Worm (Caenorhabditis elegans): ENCODE results near the gene ver-1.

Gene ver-1

ce11 chrIII:207023-207422 is 50.4 kb downstream of the ver-1 start, which contains the start of gene W10C4.1:
W10C4.1 (minus strand) TSS chrIII:207123.
- TF ChIP-seq nhr-11 (tag; optimal IDR thresholded peaks at IDR 0.05) (no peak), sea-2 (GFP tag; optimal IDR thresholded peaks at IDR 0.05) (no peak), egl-5 (tag; optimal IDR thresholded peaks at IDR 0.05) (no peak), zag-1 (tag; optimal IDR thresholded peaks at IDR 0.05) (no peak), egl-27 (tag; optimal IDR thresholded peaks at IDR 0.05) (no peak), eor-1 (tag; optimal IDR thresholded peaks at IDR 0.05) (no peak), nhr-12 (tag; optimal IDR thresholded peaks at IDR 0.05) (no peak), nhr-25 (tag; optimal IDR thresholded peaks at IDR 0.05) (no peak), nhr-237 (tag; optimal IDR thresholded peaks at IDR 0.05) (no peak), nhr-43 (tag; optimal IDR thresholded peaks at IDR 0.05; ENCODE audit: poor library complexity, severe bottlenecking) (no peak), ZK546.5 (tag; optimal IDR thresholded peaks at IDR 0.05) (no peak), nhr-76 (tag; optimal IDR thresholded peaks at IDR 0.05) (no peak), nhr-77 (tag; optimal IDR thresholded peaks at IDR 0.05) (no peak), skn-1 (tag; optimal IDR thresholded peaks at IDR 0.05) (no peak), fos-1 (tag; optimal IDR thresholded peaks at IDR 0.05) (no peak), elt-3 (tag; optimal IDR thresholded peaks at IDR 0.05) (no peak), daf-12 (tag; optimal IDR thresholded peaks at IDR 0.05) (no peak)

- TF ChIP-seq hmg-11 (tag; optimal IDR thresholded peaks at IDR 0.05) = no peak
- no peak for TF ChIP-seq ztf-4 (tag; optimal IDR thresholded peaks at IDR 0.05)
- no peak for TF ChIP-seq lin-39 (tag; optimal IDR thresholded peaks at IDR 0.05)
- TF ChIP-seq ceh-9 (tag; optimal IDR thresholded peaks at IDR 0.05) = no peak
- TF ChIP-seq nhr-77 (tag; optimal IDR thresholded peaks at IDR 0.05) = no peak
- no peak for TF ChIP-seq tbx-2 (tag; optimal IDR thresholded peaks at IDR 0.05)
- TF ChIP-seq aly-2 (tag; optimal IDR thresholded peaks at IDR 0.05) = no peak
- TF ChIP-seq sea-2 (GFP tag; optimal IDR thresholded peaks at IDR 0.05) = no peak
- no peak for TF ChIP-seq egl-5 (tag; optimal IDR thresholded peaks at IDR 0.05)
- no peak for TF ChIP-seq nhr-237 (tag; optimal IDR thresholded peaks at IDR 0.05)
- TF ChIP-seq fkh-10 (GFP tag; optimal IDR thresholded peaks at IDR 0.05) = no peak
- TF ChIP-seq nhr-12 (tag; optimal IDR thresholded peaks at IDR 0.05) = no peak
Observed at ce11 chrIII:208793-209694, 52.4 kb downstream of the ver-1 start.

- TF ChIP-seq fkh-10 (GFP tag; optimal IDR thresholded peaks at IDR 0.05) (no peak), pha-4 (tag; optimal IDR thresholded peaks at IDR 0.05) (no peak), egl-27 (tag; optimal IDR thresholded peaks at IDR 0.05) (no peak), jun-1 (tag; optimal IDR thresholded peaks at IDR 0.05) (no peak), eor-1 (tag; optimal IDR thresholded peaks at IDR 0.05) (no peak), zag-1 (tag; optimal IDR thresholded peaks at IDR 0.05) (no peak)
Observed at ce11 chrIII:209695-210091, 53.1 kb downstream of the ver-1 start, which contains the start of gene klp-20. klp-20 (plus strand) TSS chrIII:209992.

ce11 chrIII:211387-211786 is 54.8 kb downstream of the ver-1 start:
- TF ChIP-seq ceh-82 (tag; optimal IDR thresholded peaks at IDR 0.05) = no peak
- no peak for TF ChIP-seq egl-27 (tag; optimal IDR thresholded peaks at IDR 0.05)
- TF ChIP-seq ztf-4 (tag; optimal IDR thresholded peaks at IDR 0.05) = no peak
- no peak for TF ChIP-seq nhr-11 (tag; optimal IDR thresholded peaks at IDR 0.05)
- no peak for TF ChIP-seq lsy-12 (tag; optimal IDR thresholded peaks at IDR 0.05)
- TF ChIP-seq nhr-43 (tag; optimal IDR thresholded peaks at IDR 0.05; ENCODE audit: poor library complexity, severe bottlenecking) = no peak
- no peak for TF ChIP-seq ama-1 (optimal IDR thresholded peaks at IDR 0.05)
- TF ChIP-seq nhr-12 (tag; optimal IDR thresholded peaks at IDR 0.05) = no peak
- no peak for TF ChIP-seq lin-15B (tag; optimal IDR thresholded peaks at IDR 0.05)
- no peak for TF ChIP-seq mml-1 (tag; optimal IDR thresholded peaks at IDR 0.05)
- TF ChIP-seq sea-2 (GFP tag; optimal IDR thresholded peaks at IDR 0.05) = no peak
- no peak for TF ChIP-seq egl-5 (tag; optimal IDR thresholded peaks at IDR 0.05)
